Worm (Caenorhabditis elegans) whole organism, L2 larva: Measurements from ENCODE around the gene ZC190.6.

Experiments used
- C34F6.9 ChIP-seq: fragments of 150-350 bp; optimal IDR thresholded peaks from 2 replicates; lab custom pipeline; 2014; ENCODE audit warnings: missing biosample characterization, missing genetic modification characterization
- F13H6.1 ChIP-seq: sonication (generic microtip); optimal IDR thresholded peaks from 2 replicates; lab custom pipeline; 2016; ENCODE audit warnings: missing genetic modification characterization, missing compliant biosample characterization
- R02D3.7 ChIP-seq: fragments of 150-350 bp; optimal IDR thresholded peaks from 2 replicates; lab custom pipeline; 2014; ENCODE audit warnings: missing biosample characterization, missing genetic modification characterization
- Y55F3AM.14 ChIP-seq: fragments of 200-800 bp; sonication (Bioruptor generic); optimal IDR thresholded peaks from 2 replicates; lab custom pipeline; 2018; ENCODE audit warnings: mild to moderate bottlenecking, missing genetic modification characterization, missing compliant biosample characterization
- ZK546.5 ChIP-seq: sonication (generic microtip); optimal IDR thresholded peaks from 2 replicates; lab custom pipeline; 2017; ENCODE audit warnings: missing biosample characterization, missing genetic modification characterization
- alr-1 ChIP-seq: fragments of 150-350 bp; optimal IDR thresholded peaks from 2 replicates; lab custom pipeline; 2014; ENCODE audit warnings: missing biosample characterization, missing genetic modification characterization
- aly-2 ChIP-seq: fragments of 150-350 bp; optimal IDR thresholded peaks from 2 replicates; lab custom pipeline; 2014; ENCODE audit warnings: missing biosample characterization, missing genetic modification characterization
- ama-1 ChIP-seq: fragments of 150-350 bp; optimal IDR thresholded peaks from 2 replicates; lab custom pipeline; 2018; ENCODE audit warnings: inconsistent platforms
- blmp-1 ChIP-seq: sonication (generic microtip); optimal IDR thresholded peaks from 2 replicates; lab custom pipeline; 2017; ENCODE audit warnings: missing genetic modification characterization, mild to moderate bottlenecking, missing compliant biosample characterization, antibody characterized with exemption, moderate library complexity; ENCODE audit not compliant: insufficient read depth
- ceh-16 ChIP-seq: fragments of 150-350 bp; optimal IDR thresholded peaks from 2 replicates; lab custom pipeline; 2014; ENCODE audit warnings: missing biosample characterization, missing genetic modification characterization
- ceh-82 ChIP-seq: fragments of 150-350 bp; optimal IDR thresholded peaks from 2 replicates; lab custom pipeline; 2014; ENCODE audit warnings: missing biosample characterization, missing genetic modification characterization
- crh-2 ChIP-seq: sonication (generic microtip); optimal IDR thresholded peaks from 2 replicates; lab custom pipeline; 2017; ENCODE audit warnings: missing biosample characterization, missing genetic modification characterization
- dmd-4 ChIP-seq: sonication (generic microtip); optimal IDR thresholded peaks from 2 replicates; lab custom pipeline; 2017; ENCODE audit warnings: missing biosample characterization, missing genetic modification characterization
- egl-27 ChIP-seq: sonication (generic microtip); optimal IDR thresholded peaks from 3 replicates; lab custom pipeline; 2017; ENCODE audit warnings: missing biosample characterization, missing genetic modification reagents, missing genetic modification characterization
- elt-1 ChIP-seq: fragments of 150-350 bp; optimal IDR thresholded peaks from 2 replicates; lab custom pipeline; 2014; ENCODE audit warnings: missing biosample characterization, missing genetic modification characterization
- elt-3 ChIP-seq: sonication (generic microtip); optimal IDR thresholded peaks from 2 replicates; lab custom pipeline; 2017; ENCODE audit warnings: missing biosample characterization, missing genetic modification characterization
- fos-1 ChIP-seq: fragments of 150-350 bp; optimal IDR thresholded peaks from 2 replicates; lab custom pipeline; 2014; ENCODE audit warnings: missing biosample characterization, missing genetic modification characterization
- gmeb-1 ChIP-seq: fragments of 150-350 bp; optimal IDR thresholded peaks from 2 replicates; lab custom pipeline; 2014; ENCODE audit warnings: missing biosample characterization, missing genetic modification characterization
- lin-11 ChIP-seq: fragments of 150-350 bp; sonication (generic microtip); optimal IDR thresholded peaks from 2 replicates; lab custom pipeline; 2014; ENCODE audit warnings: missing biosample characterization, missing genetic modification characterization, inconsistent platforms, mixed read lengths
- lin-13 ChIP-seq: fragments of 150-350 bp; optimal IDR thresholded peaks from 2 replicates; lab custom pipeline; 2014; ENCODE audit warnings: missing biosample characterization, missing genetic modification reagents, missing genetic modification characterization
- lin-39 ChIP-seq: fragments of 150-350 bp; optimal IDR thresholded peaks from 2 replicates; lab custom pipeline; 2014; ENCODE audit warnings: missing biosample characterization, missing genetic modification reagents, missing genetic modification characterization
- lsy-2 ChIP-seq, 2 experiments: fragments of 150-350 bp in 1 of 2; sonication (generic microtip) in 1 of 2; optimal IDR thresholded peaks; 2 replicates each; lab custom pipeline; 2014 to 2017; ENCODE audit warnings: missing biosample characterization in 2 of 2, missing genetic modification characterization in 2 of 2
- mab-5 ChIP-seq: fragments of 150-350 bp; optimal IDR thresholded peaks from 2 replicates; lab custom pipeline; 2014; ENCODE audit warnings: missing biosample characterization, missing genetic modification characterization
- mbf-1 ChIP-seq: sonication (generic microtip); optimal IDR thresholded peaks from 2 replicates; lab custom pipeline; 2017; ENCODE audit warnings: missing biosample characterization, missing genetic modification characterization
- mdl-1 ChIP-seq, 2 experiments: fragments of 150-350 bp in 1 of 2; sonication (generic microtip) in 1 of 2; optimal IDR thresholded peaks; 2 replicates each; lab custom pipeline; 2017; ENCODE audit warnings: missing biosample characterization in 2 of 2, missing genetic modification characterization in 2 of 2
- nhr-10 ChIP-seq: sonication (generic microtip); optimal IDR thresholded peaks from 2 replicates; lab custom pipeline; 2017; ENCODE audit warnings: missing biosample characterization, missing genetic modification characterization
- nhr-11 ChIP-seq: fragments of 150-350 bp; optimal IDR thresholded peaks from 2 replicates; lab custom pipeline; 2014; ENCODE audit warnings: missing biosample characterization, missing genetic modification characterization
- nhr-12 ChIP-seq: fragments of 150-350 bp; optimal IDR thresholded peaks from 2 replicates; lab custom pipeline; 2014; ENCODE audit warnings: missing biosample characterization, missing genetic modification characterization
- nhr-129 ChIP-seq: fragments of 150-350 bp; optimal IDR thresholded peaks from 2 replicates; lab custom pipeline; 2014; ENCODE audit warnings: missing biosample characterization, missing genetic modification characterization
- nhr-21 ChIP-seq: fragments of 150-350 bp; optimal IDR thresholded peaks from 2 replicates; lab custom pipeline; 2014; ENCODE audit warnings: missing biosample characterization, missing genetic modification characterization
- nhr-23 ChIP-seq: fragments of 150-350 bp; optimal IDR thresholded peaks from 2 replicates; lab custom pipeline; 2014; ENCODE audit warnings: missing biosample characterization, missing genetic modification reagents, missing genetic modification characterization
- nhr-237 ChIP-seq: fragments of 150-350 bp; optimal IDR thresholded peaks from 2 replicates; lab custom pipeline; 2014; ENCODE audit warnings: missing biosample characterization, missing genetic modification characterization
- nhr-25 ChIP-seq: fragments of 150-350 bp; sonication (generic microtip); optimal IDR thresholded peaks from 3 replicates; lab custom pipeline; 2014; ENCODE audit warnings: missing biosample characterization, missing genetic modification characterization
- nhr-6 ChIP-seq: fragments of 150-350 bp; optimal IDR thresholded peaks from 2 replicates; lab custom pipeline; 2014; ENCODE audit warnings: missing biosample characterization, missing genetic modification characterization
- nhr-77 ChIP-seq: fragments of 150-350 bp; optimal IDR thresholded peaks from 2 replicates; lab custom pipeline; 2014; ENCODE audit warnings: missing biosample characterization, missing genetic modification characterization
- peb-1 ChIP-seq: fragments of 150-350 bp; optimal IDR thresholded peaks from 2 replicates; lab custom pipeline; 2014; ENCODE audit warnings: missing biosample characterization, missing genetic modification characterization
- sem-4 ChIP-seq: fragments of 150-350 bp; optimal IDR thresholded peaks from 2 replicates; lab custom pipeline; 2014; ENCODE audit warnings: missing biosample characterization, missing genetic modification reagents, missing genetic modification characterization
- skn-1 ChIP-seq: sonication (generic microtip); optimal IDR thresholded peaks from 2 replicates; lab custom pipeline; 2017; ENCODE audit warnings: missing biosample characterization, missing genetic modification characterization
- sma-3 ChIP-seq: sonication (generic microtip); optimal IDR thresholded peaks from 2 replicates; lab custom pipeline; 2016; ENCODE audit warnings: missing genetic modification reagents, missing genetic modification characterization, missing compliant biosample characterization
- sma-9 ChIP-seq, 2 experiments: fragments of 150-350 bp in 1 of 2; sonication (generic microtip) in 1 of 2; optimal IDR thresholded peaks; 2 replicates each; lab custom pipeline; 2014 to 2016; ENCODE audit warnings: missing genetic modification characterization in 2 of 2, mild to moderate bottlenecking in 1 of 2, missing biosample characterization in 1 of 2, missing compliant biosample characterization in 1 of 2, missing genetic modification reagents in 1 of 2, moderate library complexity in 1 of 2
- snpc-4 ChIP-seq: fragments of 150-350 bp; optimal IDR thresholded peaks from 2 replicates; lab custom pipeline; 2014; ENCODE audit warnings: missing biosample characterization, missing genetic modification characterization
- unc-39 ChIP-seq: fragments of 150-350 bp; optimal IDR thresholded peaks from 2 replicates; lab custom pipeline; 2014; ENCODE audit warnings: missing biosample characterization, missing genetic modification characterization
- unc-55 ChIP-seq: fragments of 150-350 bp; sonication (generic microtip); optimal IDR thresholded peaks from 3 replicates; lab custom pipeline; 2014; ENCODE audit warnings: missing biosample characterization, missing genetic modification reagents, missing genetic modification characterization
- unc-62 ChIP-seq: fragments of 150-350 bp; optimal IDR thresholded peaks from 2 replicates; lab custom pipeline; 2014; ENCODE audit warnings: missing biosample characterization, missing genetic modification reagents, missing genetic modification characterization
- zag-1 ChIP-seq: fragments of 150-350 bp; optimal IDR thresholded peaks from 2 replicates; lab custom pipeline; 2014; ENCODE audit warnings: missing biosample characterization, missing genetic modification characterization
- ztf-1 ChIP-seq: fragments of 200-800 bp; sonication (Bioruptor generic); conservative IDR thresholded peaks from 2 replicates; pipeline ENCODE4 v1.3.6; 2022; ENCODE audit warnings: missing genetic modification characterization, missing compliant biosample characterization
- ztf-11 ChIP-seq: sonication (generic microtip); optimal IDR thresholded peaks from 2 replicates; lab custom pipeline; 2017; ENCODE audit warnings: missing biosample characterization, missing genetic modification characterization
- ztf-4 ChIP-seq: fragments of 150-350 bp; optimal IDR thresholded peaks from 2 replicates; lab custom pipeline; 2014; ENCODE audit warnings: missing biosample characterization, missing genetic modification characterization

ZC190.6 gene

ce11 chrV:8662056-8663006, 14.8 kb downstream of the ZC190.6 start:
- TF ChIP-seq skn-1 (tag; lab: Kevin White, UChicago) (no peak), nhr-77 (tag; lab: Kevin White, UChicago) (no peak), lin-11 (no peak), mbf-1 (no peak), blmp-1 (peak; percentile 91), snpc-4 (no peak), ama-1 (lab: Kevin White, UChicago) (no peak), egl-27 (tag; lab: Kevin White, UChicago) (peak; percentile 65), R02D3.7 (tag; lab: Kevin White, UChicago) (no peak), Y55F3AM.14 (GFP tag; lab: Kevin White, UChicago) (peak; percentile 66), nhr-25 (peak; percentile 93), elt-1 (tag; lab: Kevin White, UChicago) (no peak), ZK546.5 (tag; lab: Kevin White, UChicago) (no peak), nhr-21 (tag; lab: Kevin White, UChicago) (peak; percentile 56), F13H6.1 (tag; lab: Kevin White, UChicago) (peak; percentile 54), unc-55 (GFP tag; lab: Kevin White, UChicago) (no peak), ztf-4 (no peak), aly-2 (tag; lab: Kevin White, UChicago) (no peak), elt-3 (no peak), nhr-23 (tag; lab: Kevin White, UChicago) (no peak), nhr-12 (tag; lab: Kevin White, UChicago) (no peak), nhr-237 (tag; lab: Kevin White, UChicago) (no peak), nhr-11 (tag; lab: Kevin White, UChicago) (no peak), nhr-129 (peak; percentile 35), peb-1 (tag; lab: Kevin White, UChicago) (no peak), nhr-10 (tag; lab: Kevin White, UChicago) (no peak), mdl-1 (tag; optimal IDR thresholded peaks at IDR 0.05; lab: Kevin White, UChicago) (peak in 1 of 2 experiments; percentile 20), ceh-82 (tag; lab: Kevin White, UChicago) (no peak), alr-1 (tag; lab: Kevin White, UChicago) (no peak), gmeb-1 (no peak), unc-39 (tag; lab: Kevin White, UChicago) (no peak), C34F6.9 (tag; lab: Kevin White, UChicago) (no peak), dmd-4 (tag; lab: Kevin White, UChicago) (no peak), ztf-1 (GFP tag; lab: Robert Waterston, UW) (no peak), nhr-6 (tag; lab: Kevin White, UChicago) (no peak), unc-62 (GFP tag; lab: Kevin White, UChicago) (no peak), lsy-2 (tag; optimal IDR thresholded peaks at IDR 0.05; lab: Kevin White, UChicago) (peak in 1 of 2 experiments; percentile 21), lin-13 (GFP tag; lab: Kevin White, UChicago) (no peak), fos-1 (tag; lab: Kevin White, UChicago) (no peak), sem-4 (tag; lab: Kevin White, UChicago) (peak; percentile 76), crh-2 (tag; lab: Kevin White, UChicago) (no peak), ztf-11 (tag; lab: Kevin White, UChicago) (no peak), sma-3 (GFP tag; lab: Kevin White, UChicago) (peak; percentile 82), sma-9 (GFP tag; optimal IDR thresholded peaks at IDR 0.05; lab: Kevin White, UChicago) (peak; percentile 81), sma-9 (tag; optimal IDR thresholded peaks at IDR 0.05; lab: Kevin White, UChicago) (no peak), ceh-16 (peak; percentile 43), mab-5 (tag; lab: Kevin White, UChicago) (no peak), zag-1 (tag; lab: Kevin White, UChicago) (no peak), lin-39 (tag; lab: Kevin White, UChicago) (no peak)
